Worm (Caenorhabditis elegans) whole organism, L2 larva: ENCODE results near the gene F20C5.11.

ENCODE experiments used
- alr-1 ChIP-seq: fragments of 150-350 bp; optimal IDR thresholded peaks from 2 replicates; lab custom pipeline; 2014; ENCODE audit warnings: missing biosample characterization, missing genetic modification characterization
- ama-1 ChIP-seq: fragments of 150-350 bp; optimal IDR thresholded peaks from 2 replicates; lab custom pipeline; 2018; ENCODE audit warnings: inconsistent platforms
- ceh-82 ChIP-seq: fragments of 150-350 bp; optimal IDR thresholded peaks from 2 replicates; lab custom pipeline; 2014; ENCODE audit warnings: missing biosample characterization, missing genetic modification characterization
- elt-3 ChIP-seq: sonication (generic microtip); optimal IDR thresholded peaks from 2 replicates; lab custom pipeline; 2017; ENCODE audit warnings: missing biosample characterization, missing genetic modification characterization
- lin-39 ChIP-seq: fragments of 150-350 bp; optimal IDR thresholded peaks from 2 replicates; lab custom pipeline; 2014; ENCODE audit warnings: missing biosample characterization, missing genetic modification reagents, missing genetic modification characterization
- nhr-11 ChIP-seq: fragments of 150-350 bp; optimal IDR thresholded peaks from 2 replicates; lab custom pipeline; 2014; ENCODE audit warnings: missing biosample characterization, missing genetic modification characterization
- nhr-25 ChIP-seq: fragments of 150-350 bp; sonication (generic microtip); optimal IDR thresholded peaks from 3 replicates; lab custom pipeline; 2014; ENCODE audit warnings: missing biosample characterization, missing genetic modification characterization
- unc-62 ChIP-seq: fragments of 150-350 bp; optimal IDR thresholded peaks from 2 replicates; lab custom pipeline; 2014; ENCODE audit warnings: missing biosample characterization, missing genetic modification reagents, missing genetic modification characterization
- zag-1 ChIP-seq: fragments of 150-350 bp; optimal IDR thresholded peaks from 2 replicates; lab custom pipeline; 2014; ENCODE audit warnings: missing biosample characterization, missing genetic modification characterization
- ztf-11 ChIP-seq: sonication (generic microtip); optimal IDR thresholded peaks from 2 replicates; lab custom pipeline; 2017; ENCODE audit warnings: missing biosample characterization, missing genetic modification characterization

DNA sequence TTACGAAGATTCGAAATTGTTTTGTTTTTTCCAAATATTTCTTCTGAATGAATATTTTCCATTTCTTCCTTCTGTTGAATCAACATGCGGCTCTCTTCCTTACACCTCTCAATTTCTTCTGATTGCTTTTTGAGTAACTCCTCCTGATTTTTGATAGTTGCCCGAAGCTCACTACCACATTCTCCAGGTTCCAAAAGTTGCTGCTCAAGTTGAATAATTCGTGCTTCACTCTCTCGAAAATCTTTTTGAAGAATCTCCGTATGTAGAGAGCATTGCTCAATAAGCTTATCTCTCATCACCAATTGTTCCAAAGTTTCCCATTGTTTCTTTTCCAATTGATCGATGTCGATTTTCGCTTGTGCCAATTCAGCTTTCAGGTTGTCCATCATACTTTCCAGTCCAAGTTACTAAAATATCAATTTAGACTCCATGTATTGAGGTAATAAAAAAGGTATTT, 11.0 kb upstream of the F20C5.11 start, which contains the start of gene F20C5.6:
- TF ChIP-seq unc-62 (GFP tag; lab: Kevin White, UChicago) (no peak), ama-1 (lab: Kevin White, UChicago) (no peak), ztf-11 (no peak), nhr-11 (tag; lab: Kevin White, UChicago) (no peak), ceh-82 (tag; lab: Kevin White, UChicago) (no peak), lin-39 (no peak), zag-1 (tag; lab: Kevin White, UChicago) (no peak), nhr-25 (tag; lab: Kevin White, UChicago) (no peak), alr-1 (tag; lab: Kevin White, UChicago) (no peak), elt-3 (tag; lab: Kevin White, UChicago) (no peak)
